Worm (Caenorhabditis elegans) whole organism, mixed stage, embryonic: ENCODE measurements around the gene B0554.1.

Source experiments
- M03D4.4 ChIP-seq: sonication (generic microtip); optimal IDR thresholded peaks from 2 replicates; lab custom pipeline; 2017; ENCODE audit warnings: mild to moderate bottlenecking, missing genetic modification characterization, missing compliant biosample characterization
- bed-3 ChIP-seq: fragments of 200-800 bp; sonication (Bioruptor generic); optimal IDR thresholded peaks from 3 replicates; lab custom pipeline; 2018; ENCODE audit warnings: mild to moderate bottlenecking, missing genetic modification characterization, moderate library complexity, missing compliant biosample characterization
- blmp-1 ChIP-seq: fragments of 150-350 bp; optimal IDR thresholded peaks from 2 replicates; lab custom pipeline; 2014; ENCODE audit warnings: missing biosample characterization, missing genetic modification characterization
- ceh-39 ChIP-seq: fragments of 150-350 bp; optimal IDR thresholded peaks from 2 replicates; lab custom pipeline; 2014; ENCODE audit warnings: missing biosample characterization, missing genetic modification characterization
- ceh-43 ChIP-seq: fragments of 200-800 bp; sonication (Bioruptor generic); optimal IDR thresholded peaks from 2 replicates; lab custom pipeline; 2018; ENCODE audit warnings: mild to moderate bottlenecking, missing genetic modification characterization, moderate library complexity, missing compliant biosample characterization
- ceh-83 ChIP-seq: fragments of 200-800 bp; sonication (Bioruptor generic); optimal IDR thresholded peaks from 2 replicates; lab custom pipeline; 2018; ENCODE audit warnings: mild to moderate bottlenecking, missing genetic modification characterization, missing compliant biosample characterization
- ces-1 ChIP-seq: fragments of 150-350 bp; optimal IDR thresholded peaks from 2 replicates; lab custom pipeline; 2014; ENCODE audit warnings: missing biosample characterization, missing genetic modification reagents, missing genetic modification characterization
- cnd-1 ChIP-seq: fragments of 200-800 bp; sonication (Bioruptor generic); optimal IDR thresholded peaks from 2 replicates; lab custom pipeline; 2018; ENCODE audit warnings: mild to moderate bottlenecking, missing genetic modification characterization, missing compliant biosample characterization
- drap-1 ChIP-seq: fragments of 200-800 bp; sonication (Bioruptor generic); optimal IDR thresholded peaks from 3 replicates; lab custom pipeline; 2018; ENCODE audit warnings: mild to moderate bottlenecking, missing genetic modification characterization, missing compliant biosample characterization
- elt-1 ChIP-seq: sonication (generic microtip); optimal IDR thresholded peaks from 2 replicates; lab custom pipeline; 2017; ENCODE audit warnings: missing genetic modification characterization, mild to moderate bottlenecking, missing compliant biosample characterization, antibody characterized with exemption, moderate library complexity, borderline replicate concordance; ENCODE audit not compliant: insufficient read depth
- elt-3 ChIP-seq: fragments of 150-350 bp; optimal IDR thresholded peaks from 2 replicates; lab custom pipeline; 2014; ENCODE audit warnings: missing biosample characterization, missing genetic modification characterization
- flh-1 ChIP-seq: fragments of 200-800 bp; sonication (Bioruptor generic); optimal IDR thresholded peaks from 2 replicates; lab custom pipeline; 2018; ENCODE audit warnings: mild to moderate bottlenecking, missing genetic modification characterization, moderate library complexity, missing compliant biosample characterization
- ham-2 ChIP-seq: fragments of 200-800 bp; sonication (Bioruptor generic); optimal IDR thresholded peaks from 2 replicates; lab custom pipeline; 2018; ENCODE audit warnings: mild to moderate bottlenecking, missing genetic modification characterization, missing compliant biosample characterization
- hlh-1 ChIP-seq: fragments of 150-350 bp; optimal IDR thresholded peaks from 2 replicates; lab custom pipeline; 2014; ENCODE audit warnings: missing biosample characterization, missing genetic modification reagents, missing genetic modification characterization
- lin-13 ChIP-seq: fragments of 150-350 bp; optimal IDR thresholded peaks from 2 replicates; lab custom pipeline; 2014; ENCODE audit warnings: missing biosample characterization, missing genetic modification characterization
- lin-32 ChIP-seq: fragments of 200-800 bp; sonication (Bioruptor generic); optimal IDR thresholded peaks from 2 replicates; lab custom pipeline; 2018; ENCODE audit warnings: mild to moderate bottlenecking, missing genetic modification characterization, missing compliant biosample characterization
- lsy-2 ChIP-seq: fragments of 150-350 bp; optimal IDR thresholded peaks from 2 replicates; lab custom pipeline; 2014; ENCODE audit warnings: missing biosample characterization, missing genetic modification characterization
- mab-5 ChIP-seq: fragments of 150-350 bp; optimal IDR thresholded peaks from 2 replicates; lab custom pipeline; 2014; ENCODE audit warnings: missing biosample characterization, missing genetic modification characterization
- mep-1 ChIP-seq: fragments of 150-350 bp; optimal IDR thresholded peaks from 2 replicates; lab custom pipeline; 2017; ENCODE audit warnings: missing biosample characterization, missing genetic modification reagents, missing genetic modification characterization, inconsistent platforms
- mls-2 ChIP-seq: sonication (generic microtip); optimal IDR thresholded peaks from 2 replicates; lab custom pipeline; 2016; ENCODE audit warnings: mild to moderate bottlenecking, missing genetic modification characterization, moderate library complexity, missing compliant biosample characterization
- nhr-237 ChIP-seq: fragments of 150-350 bp; optimal IDR thresholded peaks from 2 replicates; lab custom pipeline; 2014; ENCODE audit warnings: missing biosample characterization, missing genetic modification characterization
- nhr-28 ChIP-seq: fragments of 150-350 bp; optimal IDR thresholded peaks from 2 replicates; lab custom pipeline; 2014; ENCODE audit warnings: missing biosample characterization, missing genetic modification characterization
- nhr-76 ChIP-seq: sonication (generic microtip); optimal IDR thresholded peaks from 2 replicates; lab custom pipeline; 2017; ENCODE audit warnings: missing biosample characterization, missing genetic modification characterization
- sem-2 ChIP-seq: fragments of 200-800 bp; sonication (Bioruptor generic); optimal IDR thresholded peaks from 2 replicates; lab custom pipeline; 2018; ENCODE audit warnings: mild to moderate bottlenecking, missing genetic modification characterization, missing compliant biosample characterization
- snpc-4 ChIP-seq: fragments of 150-350 bp; optimal IDR thresholded peaks from 2 replicates; lab custom pipeline; 2014; ENCODE audit warnings: missing biosample characterization, missing genetic modification characterization
- sptf-1 ChIP-seq: sonication (generic microtip); optimal IDR thresholded peaks from 2 replicates; lab custom pipeline; 2017; ENCODE audit warnings: mild to moderate bottlenecking, missing genetic modification characterization, moderate library complexity, missing compliant biosample characterization
- tbx-8 ChIP-seq: fragments of 200-800 bp; sonication (Bioruptor generic); optimal IDR thresholded peaks from 2 replicates; lab custom pipeline; 2018; ENCODE audit warnings: mild to moderate bottlenecking, missing genetic modification characterization, moderate library complexity, missing compliant biosample characterization
- unc-120 ChIP-seq: sonication (generic microtip); optimal IDR thresholded peaks from 2 replicates; lab custom pipeline; 2017; ENCODE audit warnings: missing genetic modification characterization, missing compliant biosample characterization; ENCODE audit not compliant: poor library complexity, severe bottlenecking
- unc-39 ChIP-seq: fragments of 150-350 bp; optimal IDR thresholded peaks from 2 replicates; lab custom pipeline; 2014; ENCODE audit warnings: missing biosample characterization, missing genetic modification characterization
- unc-62 ChIP-seq: fragments of 150-350 bp; optimal IDR thresholded peaks from 2 replicates; lab custom pipeline; 2014; ENCODE audit warnings: missing biosample characterization, missing genetic modification reagents, missing genetic modification characterization
- ztf-11 ChIP-seq: fragments of 150-350 bp; optimal IDR thresholded peaks from 2 replicates; lab custom pipeline; 2014; ENCODE audit warnings: missing biosample characterization, missing genetic modification characterization

B0554.1 gene

ce11 chrV:428844-429243 is 9.3 kb upstream of the B0554.1 start, which contains the start of gene B0554.4:
Gene B0554.4 (plus strand): TSS chrV:429144.
- TF ChIP-seq tbx-8 (no peak), mls-2 (tag; lab: Kevin White, UChicago) (no peak), sem-2 (no peak), unc-120 (no peak), nhr-28 (tag; lab: Kevin White, UChicago) (no peak)

ce11 chrV:432991-433390 is 5.2 kb upstream of the B0554.1 start:
- no peak for TF ChIP-seq lsy-2 (tag; lab: Kevin White, UChicago)
- TF ChIP-seq blmp-1 (tag; lab: Kevin White, UChicago) = no peak
- TF ChIP-seq nhr-237 = no peak
- TF ChIP-seq cnd-1 (tag; lab: Kevin White, UChicago) = no peak
- no peak for TF ChIP-seq drap-1 (GFP tag; lab: Kevin White, UChicago)
- no peak for TF ChIP-seq unc-120
- TF ChIP-seq hlh-1 (tag; lab: Kevin White, UChicago) = no peak
- no peak for TF ChIP-seq ceh-83 (GFP tag; lab: Kevin White, UChicago)
- no peak for TF ChIP-seq ceh-39 (tag; lab: Kevin White, UChicago)
- TF ChIP-seq bed-3 (GFP tag; lab: Kevin White, UChicago) = no peak
- TF ChIP-seq ztf-11 (tag; lab: Kevin White, UChicago) = no peak
- no peak for TF ChIP-seq ces-1 (GFP tag; lab: Kevin White, UChicago)
- no peak for TF ChIP-seq elt-1 (tag; lab: Kevin White, UChicago)
- no peak for TF ChIP-seq lin-32 (GFP tag; lab: Kevin White, UChicago)

DNA sequence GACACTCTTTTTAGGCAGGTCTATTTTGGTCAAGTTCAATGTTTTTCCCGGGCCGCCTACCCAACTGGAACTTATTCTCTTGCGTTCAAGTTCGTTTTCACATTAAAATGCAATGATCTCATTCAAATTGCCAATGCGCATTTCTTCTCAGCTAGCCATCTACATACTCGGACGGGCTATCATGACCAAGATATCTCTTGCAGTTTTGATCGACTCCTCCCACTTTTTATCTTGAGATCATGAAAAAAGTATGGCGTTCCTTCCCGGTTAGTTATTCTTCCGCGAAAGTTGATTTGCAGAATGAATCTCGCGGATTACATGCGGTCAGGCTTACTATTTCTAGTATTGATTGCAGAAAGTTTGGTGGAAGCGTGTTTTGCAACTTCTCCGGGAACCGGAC is 4.3 kb upstream of the B0554.1 start, which contains the start of gene B0554.2:
Gene B0554.2, plus strand, starts transcription at position 301 of the 400 bp plus-strand sequence.
- TF ChIP-seq unc-62 (no peak), ham-2 (GFP tag; lab: Kevin White, UChicago) (no peak), snpc-4 (tag; lab: Kevin White, UChicago) (no peak), lsy-2 (tag; lab: Kevin White, UChicago) (no peak)
- TF ChIP-seq, all 35 proteins: peak for 0

DNA sequence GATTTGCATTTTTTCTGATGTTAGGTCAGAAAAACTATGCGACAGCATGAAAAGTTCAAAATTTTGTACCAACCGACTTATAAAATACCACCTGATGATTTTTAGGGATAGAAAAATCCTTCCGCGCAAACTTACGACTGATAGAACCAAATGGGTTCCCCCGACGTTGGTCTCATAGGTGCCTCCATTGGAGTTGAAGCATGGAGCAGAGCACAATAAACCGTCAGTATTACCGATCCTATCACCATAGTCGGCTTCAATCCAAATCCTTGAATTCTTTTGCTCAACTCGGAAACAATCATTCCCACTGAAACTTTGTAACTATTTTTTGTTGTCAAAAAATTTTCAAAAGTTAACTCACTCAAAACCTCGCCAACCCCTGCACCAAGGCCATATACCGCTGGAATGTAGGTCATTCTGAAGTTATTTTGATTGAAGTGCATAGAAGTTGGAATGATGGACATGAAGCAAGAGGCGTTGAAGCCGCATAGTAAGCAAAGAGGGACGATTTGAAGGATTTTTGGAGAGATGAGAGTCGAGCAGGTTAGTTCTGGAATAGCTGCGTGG is 1.1 kb downstream of the B0554.1 start:
- TF ChIP-seq unc-62 = no peak
- no peak for TF ChIP-seq blmp-1 (tag; lab: Kevin White, UChicago)
- no peak for TF ChIP-seq ceh-83 (GFP tag; lab: Kevin White, UChicago)
- TF ChIP-seq mls-2 (tag; lab: Kevin White, UChicago) = no peak
- no peak for TF ChIP-seq ceh-39 (tag; lab: Kevin White, UChicago)
- no peak for TF ChIP-seq sem-2
- no peak for TF ChIP-seq nhr-76
- no peak for TF ChIP-seq unc-39 (tag; lab: Kevin White, UChicago)

DNA sequence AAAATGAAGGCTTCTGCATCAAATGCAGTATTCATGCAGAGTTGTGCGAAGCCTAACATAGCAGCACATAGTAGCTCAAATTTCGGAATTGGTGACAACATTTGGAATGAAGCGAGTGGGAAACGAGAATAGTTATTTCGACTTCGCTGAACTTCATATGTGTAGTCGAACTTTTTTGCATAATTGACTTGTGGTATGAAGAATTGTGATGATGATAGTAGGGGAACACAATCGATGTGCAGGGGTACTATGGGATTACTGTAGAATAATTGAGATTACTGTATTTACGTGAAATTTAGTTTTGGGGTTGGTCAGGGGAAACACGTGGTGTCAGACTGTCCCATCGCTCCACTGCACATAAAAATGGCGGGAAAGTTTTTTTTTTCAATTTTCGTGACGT is 2.7 kb downstream of the B0554.1 start, which contains the start of gene B0554.7:
Gene B0554.7, minus strand, starts transcription at position 101 of the 400 bp plus-strand sequence.
- TF ChIP-seq flh-1 (no peak), drap-1 (GFP tag; lab: Kevin White, UChicago) (no peak), lin-13 (tag; lab: Kevin White, UChicago) (no peak), ces-1 (GFP tag; lab: Kevin White, UChicago) (no peak), ceh-39 (tag; lab: Kevin White, UChicago) (no peak), blmp-1 (tag; lab: Kevin White, UChicago) (no peak), elt-1 (tag; lab: Kevin White, UChicago) (no peak), unc-39 (tag; lab: Kevin White, UChicago) (no peak), ham-2 (GFP tag; lab: Kevin White, UChicago) (no peak), ceh-83 (GFP tag; lab: Kevin White, UChicago) (no peak), unc-120 (no peak), bed-3 (GFP tag; lab: Kevin White, UChicago) (no peak), ceh-43 (no peak), mab-5 (tag; lab: Kevin White, UChicago) (no peak), mls-2 (tag; lab: Kevin White, UChicago) (no peak), tbx-8 (no peak), nhr-76 (no peak), nhr-237 (no peak)

ce11 chrV:443193-443592 is 5.0 kb downstream of the B0554.1 start, which contains the start of gene srh-33:
Gene srh-33 (minus strand): TSS chrV:443293.
- TF ChIP-seq nhr-28 (tag; lab: Kevin White, UChicago) (no peak), elt-3 (tag; lab: Kevin White, UChicago) (no peak), M03D4.4 (tag; lab: Kevin White, UChicago) (no peak), sptf-1 (tag; lab: Kevin White, UChicago) (no peak), unc-62 (no peak), nhr-76 (no peak), lsy-2 (tag; lab: Kevin White, UChicago) (no peak), mep-1 (tag; lab: Kevin White, UChicago) (no peak), elt-1 (tag; lab: Kevin White, UChicago) (no peak), ces-1 (GFP tag; lab: Kevin White, UChicago) (no peak), ham-2 (GFP tag; lab: Kevin White, UChicago) (no peak)
